Fruit fly (Drosophila melanogaster): ENCODE measurements around the gene CadN.

Gene CadN

DNA sequence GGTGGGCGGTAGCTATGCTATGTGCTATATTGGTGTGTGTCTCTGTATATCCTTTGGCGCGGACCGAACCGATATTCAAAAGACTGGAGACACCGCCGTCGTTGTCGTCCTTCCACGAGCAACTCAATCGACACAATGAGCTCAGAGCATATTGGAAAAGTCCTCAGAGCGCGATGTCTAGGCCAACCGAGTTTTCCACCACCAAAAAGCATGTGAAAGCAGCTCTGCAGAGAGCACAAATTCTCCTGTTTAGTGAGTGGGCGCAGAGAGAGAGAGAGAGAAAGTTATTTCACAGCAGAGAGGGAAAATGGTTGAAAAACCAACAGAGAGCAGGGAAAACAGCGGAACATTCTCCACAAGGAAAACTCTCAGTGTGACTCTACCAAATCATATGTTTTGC, 25.7 kb downstream of the CadN start:
- TF ChIP-seq Sin3A (optimal IDR thresholded peaks at IDR 0.05) (no peak), Myc (optimal IDR thresholded peaks at IDR 0.05) (no peak), psq (optimal IDR thresholded peaks at IDR 0.05) (no peak), h (optimal IDR thresholded peaks at IDR 0.05) (no peak), insv (optimal IDR thresholded peaks at IDR 0.05) (no peak), ttk (optimal IDR thresholded peaks at IDR 0.05) (no peak)

DNA sequence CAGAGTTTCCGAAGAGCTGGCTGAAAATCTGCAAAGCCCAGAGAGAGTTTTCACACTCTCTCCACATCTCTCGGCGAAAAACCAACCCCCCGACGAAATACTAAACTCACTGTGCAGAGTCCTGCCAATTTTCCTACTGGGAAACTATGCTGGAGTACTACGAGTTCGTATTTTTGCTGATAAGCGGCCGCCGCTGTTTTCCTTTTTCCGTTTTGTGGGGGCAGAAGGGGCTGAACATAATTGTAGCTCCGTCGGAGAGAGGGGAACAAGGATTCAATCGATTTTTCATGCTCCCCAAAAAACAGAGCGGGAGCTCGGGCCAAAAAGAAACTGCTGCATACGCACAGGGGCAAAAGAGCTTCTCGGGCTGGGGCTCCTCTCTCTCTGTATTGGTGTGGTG, 26.9 kb downstream of the CadN start:
- no peak for TF ChIP-seq psq (optimal IDR thresholded peaks at IDR 0.05)
- no peak for TF ChIP-seq ttk (optimal IDR thresholded peaks at IDR 0.05)
- no peak for TF ChIP-seq Sin3A (optimal IDR thresholded peaks at IDR 0.05)
- no peak for TF ChIP-seq Myc (optimal IDR thresholded peaks at IDR 0.05)
- TF ChIP-seq h (optimal IDR thresholded peaks at IDR 0.05), result no peak
- no peak for TF ChIP-seq insv (optimal IDR thresholded peaks at IDR 0.05)

DNA sequence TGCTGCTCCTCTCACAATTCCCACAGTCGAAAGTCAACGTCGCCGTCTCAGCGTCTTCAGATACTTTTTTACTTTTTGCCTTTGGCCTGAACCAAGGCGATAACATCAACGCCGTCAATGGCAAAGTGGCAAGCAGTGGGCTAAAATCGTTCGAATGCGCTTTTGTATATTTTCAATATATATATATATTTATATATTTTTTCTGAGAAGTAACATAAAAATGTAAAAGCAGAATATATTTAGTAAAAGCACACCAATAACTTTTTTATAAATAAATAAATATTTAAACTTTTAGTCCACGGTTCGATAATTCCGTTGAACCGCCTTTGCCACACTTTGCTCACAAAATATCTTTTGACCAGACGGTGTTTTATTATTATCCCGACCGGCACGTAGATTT, 28.0 kb downstream of the CadN start:
- TF ChIP-seq ttk (optimal IDR thresholded peaks at IDR 0.05), result no peak
- no peak for TF ChIP-seq insv (optimal IDR thresholded peaks at IDR 0.05)
- TF ChIP-seq Sin3A (optimal IDR thresholded peaks at IDR 0.05), result no peak
- no peak for TF ChIP-seq psq (optimal IDR thresholded peaks at IDR 0.05)
- TF ChIP-seq h (optimal IDR thresholded peaks at IDR 0.05), result no peak
- no peak for TF ChIP-seq Myc (optimal IDR thresholded peaks at IDR 0.05)

DNA sequence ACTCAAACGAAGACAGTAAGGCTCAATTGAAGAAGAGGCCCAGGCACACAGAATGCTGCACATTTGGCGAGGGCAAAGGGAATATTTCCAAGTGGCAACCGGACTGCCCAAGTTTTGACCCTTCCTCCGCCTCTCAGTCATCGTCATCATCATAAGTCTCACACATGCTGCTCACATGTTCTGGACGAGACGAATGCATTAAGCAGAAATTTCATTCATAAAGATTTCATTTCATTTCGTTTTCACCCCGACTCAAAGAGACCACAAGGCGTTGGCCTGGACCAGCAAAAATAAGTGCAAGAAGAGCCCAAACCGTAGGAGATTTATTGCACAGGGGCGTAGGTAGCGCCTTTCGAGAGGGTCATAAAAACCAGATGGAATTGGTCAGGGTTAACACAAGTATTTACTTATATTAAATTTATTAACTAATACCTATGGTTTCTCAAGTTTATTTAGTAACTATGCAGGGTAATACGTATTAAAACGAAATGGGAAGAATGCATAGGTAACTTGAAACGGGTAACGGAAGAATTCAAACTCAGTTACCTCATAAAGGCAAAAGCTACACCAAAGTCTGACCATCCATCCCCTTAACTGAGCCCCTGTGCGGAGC, 29.3 kb downstream of the CadN start:
- TF ChIP-seq psq (optimal IDR thresholded peaks at IDR 0.05), result no peak
- TF ChIP-seq h (optimal IDR thresholded peaks at IDR 0.05), result no peak
- no peak for TF ChIP-seq Sin3A (optimal IDR thresholded peaks at IDR 0.05)
- TF ChIP-seq insv (optimal IDR thresholded peaks at IDR 0.05), result no peak
- TF ChIP-seq ttk (optimal IDR thresholded peaks at IDR 0.05), result no peak

DNA sequence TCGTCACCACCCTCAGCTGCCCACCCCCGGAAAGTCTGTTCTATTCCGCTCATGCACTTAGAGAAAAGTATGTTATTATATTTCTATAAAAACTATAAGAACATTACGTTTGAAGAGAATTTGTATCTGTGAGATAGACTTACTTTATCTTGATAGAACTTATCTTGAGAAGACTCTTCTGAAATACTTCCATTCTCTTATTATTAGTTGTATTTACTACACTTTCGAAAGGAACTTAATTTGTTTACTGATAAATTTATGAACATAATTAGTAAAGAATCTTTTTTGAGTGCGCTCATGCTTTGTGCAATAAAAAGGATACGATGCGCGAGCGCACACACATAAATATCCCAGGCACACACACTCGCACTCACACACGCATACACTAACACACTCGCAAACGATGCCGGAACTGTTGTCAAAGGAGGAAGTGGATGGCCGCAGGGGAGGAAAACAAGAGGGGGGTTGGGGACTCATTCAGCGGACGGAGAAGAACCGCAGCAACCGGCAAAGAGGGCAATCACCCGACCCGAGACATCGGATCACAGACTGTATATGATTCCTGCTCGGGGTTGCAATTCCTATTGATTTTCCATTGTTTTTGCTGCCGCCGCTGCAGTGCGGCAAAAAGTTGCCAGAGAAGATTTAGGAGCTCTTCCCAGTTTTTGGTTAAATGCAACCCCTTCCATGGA, 30.9 kb downstream of the CadN start:
- TF ChIP-seq Sin3A (optimal IDR thresholded peaks at IDR 0.05) (no peak), insv (optimal IDR thresholded peaks at IDR 0.05) (no peak), h (optimal IDR thresholded peaks at IDR 0.05) (no peak), psq (optimal IDR thresholded peaks at IDR 0.05) (no peak), Myc (optimal IDR thresholded peaks at IDR 0.05) (no peak), ttk (optimal IDR thresholded peaks at IDR 0.05) (no peak)

DNA sequence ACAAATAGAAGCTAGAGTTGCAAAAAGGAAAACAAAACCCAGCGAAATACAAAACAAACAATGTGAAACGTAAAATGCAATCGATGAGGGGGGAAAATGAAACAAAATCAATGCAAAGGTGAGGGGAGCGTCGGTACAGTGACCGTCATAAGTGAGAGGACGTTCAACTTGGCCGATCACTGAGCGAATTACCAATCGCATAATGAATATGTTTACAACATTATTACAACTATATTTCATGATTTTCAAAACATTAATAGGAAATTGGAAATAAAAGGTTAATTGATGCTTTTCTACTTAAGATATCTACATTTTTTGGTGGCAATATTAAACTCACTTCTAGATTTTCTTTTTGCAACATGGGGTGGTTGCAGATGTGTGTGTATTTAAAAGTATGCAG, 32.7 kb downstream of the CadN start:
- no peak for TF ChIP-seq psq (optimal IDR thresholded peaks at IDR 0.05)
- TF ChIP-seq insv (optimal IDR thresholded peaks at IDR 0.05), result no peak
- TF ChIP-seq h (optimal IDR thresholded peaks at IDR 0.05), result no peak
- no peak for TF ChIP-seq ttk (optimal IDR thresholded peaks at IDR 0.05)

DNA sequence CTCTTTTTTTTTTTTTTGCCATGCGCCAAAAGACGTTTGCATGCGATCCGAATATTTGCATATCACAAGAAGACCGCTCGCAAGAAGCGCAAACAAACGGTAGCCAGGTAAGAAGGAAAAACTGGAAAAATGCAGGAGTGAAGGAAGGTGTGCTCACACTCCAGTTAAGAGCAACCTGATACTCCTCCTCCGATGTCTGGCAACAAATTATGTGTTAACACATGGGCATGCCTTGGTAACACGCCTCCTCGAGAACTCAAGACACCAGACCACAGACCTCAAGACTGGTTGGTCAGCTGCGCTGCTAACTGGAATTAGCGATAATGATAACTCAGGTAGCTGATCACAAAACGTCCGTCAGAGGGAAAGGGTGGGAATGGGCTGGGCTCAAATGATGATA, 34.4 kb downstream of the CadN start:
- TF ChIP-seq insv (optimal IDR thresholded peaks at IDR 0.05) (no peak), h (optimal IDR thresholded peaks at IDR 0.05) (no peak)

DNA sequence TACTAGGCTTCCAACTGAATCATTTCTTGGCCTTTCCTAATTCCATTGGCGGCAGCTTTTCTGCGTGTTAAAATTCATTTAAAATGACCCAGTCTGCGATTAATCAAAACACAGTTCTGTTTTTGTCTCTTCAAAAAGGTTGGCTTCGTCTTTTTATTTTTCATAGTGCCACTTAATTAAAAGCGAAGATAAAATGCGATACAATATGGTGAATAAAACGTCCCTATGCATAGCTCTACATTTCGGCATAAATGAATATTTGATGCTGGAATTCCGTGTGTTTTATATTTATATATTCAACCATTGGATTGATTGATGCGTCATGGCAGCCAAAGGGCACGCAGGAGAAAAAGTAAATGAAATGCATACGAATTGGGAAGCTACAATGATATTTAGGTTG, 36.6 kb downstream of the CadN start:
- TF ChIP-seq insv (optimal IDR thresholded peaks at IDR 0.05), result no peak
- TF ChIP-seq Myc (optimal IDR thresholded peaks at IDR 0.05), result no peak
- no peak for TF ChIP-seq Sin3A (optimal IDR thresholded peaks at IDR 0.05)
- no peak for TF ChIP-seq ttk (optimal IDR thresholded peaks at IDR 0.05)
- no peak for TF ChIP-seq psq (optimal IDR thresholded peaks at IDR 0.05)
- TF ChIP-seq h (optimal IDR thresholded peaks at IDR 0.05), result no peak

DNA sequence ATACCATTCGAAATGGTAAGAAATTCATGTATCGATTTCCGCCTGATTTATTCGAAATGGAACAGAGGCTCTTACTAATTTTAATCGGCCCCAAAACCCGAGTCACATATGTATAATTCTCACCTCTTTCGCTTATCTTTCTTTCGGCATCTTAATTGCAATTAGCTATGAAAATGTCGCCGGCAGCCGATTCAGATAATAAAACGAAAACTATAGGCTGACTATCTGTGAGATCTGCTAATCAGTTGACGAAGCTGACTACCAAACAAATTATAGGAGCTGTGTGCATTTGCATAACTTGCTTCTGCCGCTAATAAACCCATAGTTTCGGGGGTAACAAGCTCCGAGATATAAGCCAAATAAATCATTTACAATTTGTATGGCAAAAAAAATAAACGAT, 37.0 kb downstream of the CadN start:
- no peak for TF ChIP-seq Myc (optimal IDR thresholded peaks at IDR 0.05)
- TF ChIP-seq Sin3A (optimal IDR thresholded peaks at IDR 0.05), result no peak
- no peak for TF ChIP-seq insv (optimal IDR thresholded peaks at IDR 0.05)

DNA sequence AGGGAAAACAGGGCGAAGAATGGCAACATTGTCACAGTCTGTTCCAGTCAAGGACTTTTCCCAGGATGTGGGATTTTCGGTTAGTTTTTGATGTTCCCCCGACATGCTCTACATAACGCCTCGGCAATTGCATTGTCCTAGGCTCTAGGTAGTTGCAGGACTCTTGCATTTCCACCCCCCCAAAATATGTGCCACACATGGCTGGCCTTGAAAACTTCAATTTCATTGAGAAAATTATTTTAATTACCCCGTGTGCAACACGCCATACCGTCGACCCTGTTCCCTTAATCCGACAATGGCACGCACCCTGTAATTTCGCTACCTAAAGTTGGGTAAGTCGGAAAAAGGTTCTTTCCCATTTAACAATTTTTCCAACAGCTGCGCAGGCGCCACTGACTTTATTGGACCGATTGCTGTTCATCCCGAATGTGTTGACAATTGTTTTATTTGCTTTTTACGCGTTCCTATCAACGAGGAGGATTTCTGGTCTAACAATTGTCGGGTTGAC, 37.7 kb downstream of the CadN start:
- TF ChIP-seq insv (optimal IDR thresholded peaks at IDR 0.05) (no peak), Sin3A (optimal IDR thresholded peaks at IDR 0.05) (no peak), psq (optimal IDR thresholded peaks at IDR 0.05) (no peak), ttk (optimal IDR thresholded peaks at IDR 0.05) (no peak), Myc (optimal IDR thresholded peaks at IDR 0.05) (no peak), h (optimal IDR thresholded peaks at IDR 0.05) (no peak)

DNA sequence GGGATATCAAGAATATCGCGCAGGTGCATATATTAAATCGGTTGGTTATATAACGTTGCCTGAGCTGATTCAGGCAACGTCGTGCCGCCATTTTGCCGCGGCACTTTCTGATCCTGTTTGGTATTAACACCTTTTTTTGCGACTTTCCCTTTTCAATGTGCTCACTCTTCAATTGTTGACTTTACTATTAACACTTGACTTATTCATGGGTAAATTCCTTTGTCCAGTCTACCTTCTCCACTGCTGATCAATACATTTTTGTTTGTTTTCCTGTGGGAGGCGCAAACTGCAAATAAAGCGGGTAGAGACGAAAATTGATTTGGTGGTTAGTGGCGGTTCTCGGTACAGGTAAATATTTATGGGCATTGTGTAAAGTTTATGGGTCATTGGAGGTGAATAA, 38.7 kb downstream of the CadN start:
- TF ChIP-seq psq (optimal IDR thresholded peaks at IDR 0.05), result no peak
- no peak for TF ChIP-seq h (optimal IDR thresholded peaks at IDR 0.05)
- no peak for TF ChIP-seq Sin3A (optimal IDR thresholded peaks at IDR 0.05)
- TF ChIP-seq insv (optimal IDR thresholded peaks at IDR 0.05), result no peak
- no peak for TF ChIP-seq Myc (optimal IDR thresholded peaks at IDR 0.05)
- TF ChIP-seq ttk (optimal IDR thresholded peaks at IDR 0.05), result no peak

DNA sequence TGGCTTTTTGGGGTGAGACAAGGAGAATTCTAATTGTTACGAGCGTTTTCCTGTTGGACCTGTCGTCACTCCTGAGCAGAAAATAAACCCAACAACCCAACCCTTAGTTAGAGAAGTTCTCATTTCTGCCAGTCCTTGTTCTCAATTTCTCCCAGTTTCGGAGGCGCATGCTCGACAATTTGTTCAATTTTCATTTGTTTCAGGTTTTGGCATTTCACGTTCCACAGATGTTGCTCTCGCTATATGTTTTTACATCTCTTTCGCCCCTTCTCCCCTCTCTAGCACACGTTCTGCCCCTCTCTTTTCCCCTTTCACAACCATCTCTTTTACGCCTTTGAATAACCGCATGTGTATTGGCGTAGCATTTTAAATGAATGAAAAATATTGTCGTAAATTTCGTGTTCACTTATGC, 42.6 kb downstream of the CadN start:
- TF ChIP-seq h (optimal IDR thresholded peaks at IDR 0.05) (no peak), Sin3A (optimal IDR thresholded peaks at IDR 0.05) (no peak), Myc (optimal IDR thresholded peaks at IDR 0.05) (no peak), insv (optimal IDR thresholded peaks at IDR 0.05) (no peak), psq (optimal IDR thresholded peaks at IDR 0.05) (no peak), ttk (optimal IDR thresholded peaks at IDR 0.05) (no peak)

DNA sequence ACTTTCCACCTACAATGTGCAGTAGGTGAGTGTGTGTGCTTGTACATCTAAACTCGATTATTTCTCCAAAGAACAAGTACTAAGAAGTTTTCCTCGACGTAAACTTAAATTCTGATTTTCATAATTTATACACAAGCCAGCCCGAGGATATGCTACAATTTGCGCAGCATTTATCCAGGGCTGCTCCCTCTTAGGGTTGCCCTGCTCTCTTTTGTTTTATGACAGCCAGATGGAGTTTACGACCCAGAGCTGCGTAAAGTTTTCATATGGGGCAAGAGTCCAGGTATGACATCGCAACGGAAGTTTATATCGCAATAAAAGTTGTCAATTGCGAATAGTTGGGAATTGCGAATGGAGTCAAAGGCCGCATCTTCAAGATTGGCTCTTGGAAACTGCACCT, 43.5 kb downstream of the CadN start:
- TF ChIP-seq insv (optimal IDR thresholded peaks at IDR 0.05), result no peak
- no peak for TF ChIP-seq Sin3A (optimal IDR thresholded peaks at IDR 0.05)
- no peak for TF ChIP-seq psq (optimal IDR thresholded peaks at IDR 0.05)
- no peak for TF ChIP-seq ttk (optimal IDR thresholded peaks at IDR 0.05)
- no peak for TF ChIP-seq Myc (optimal IDR thresholded peaks at IDR 0.05)
- TF ChIP-seq h (optimal IDR thresholded peaks at IDR 0.05), result no peak

All from Kc167 (cell line).